Worm (Caenorhabditis elegans): ENCODE results near the gene F57B1.9.
A peak's percentile ranks its signal among the peaks of the same experiment; 100 is the strongest.

The F57B1.9 gene

ce11 chrV:13173718-13174117 lies 24.0 kb downstream of the F57B1.9 start:
- TF ChIP-seq pros-1 (tag; optimal IDR thresholded peaks at IDR 0.05): no peak
- TF ChIP-seq elt-2 (tag; optimal IDR thresholded peaks at IDR 0.05): peak; percentile 23

DNA sequence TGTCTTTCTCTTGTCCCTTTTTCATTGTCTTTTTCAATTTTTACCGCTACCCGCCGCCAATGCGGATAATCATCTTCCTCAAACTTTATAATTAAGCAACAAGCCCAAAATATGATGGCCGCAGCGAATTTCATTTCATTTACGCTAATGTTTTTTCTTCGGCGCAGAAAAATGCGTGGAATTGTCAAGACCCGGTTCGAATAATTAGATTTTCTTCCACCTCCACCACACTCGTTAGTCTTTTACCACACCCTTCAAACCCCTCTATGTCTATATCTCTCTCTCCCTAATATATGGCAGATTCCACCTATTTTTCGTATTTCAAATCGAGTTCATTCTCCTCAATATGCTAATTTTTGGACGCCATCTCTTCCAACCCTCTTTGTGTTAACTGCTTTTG lies 27.2 kb downstream of the F57B1.9 start:
- no peak for TF ChIP-seq tbx-2 (tag; optimal IDR thresholded peaks at IDR 0.05)
- TF ChIP-seq hlh-15 (tag; optimal IDR thresholded peaks at IDR 0.05): no peak
- TF ChIP-seq sox-4 (tag; optimal IDR thresholded peaks at IDR 0.05): no peak
- peak; percentile 0 for TF ChIP-seq ceh-31 (tag; optimal IDR thresholded peaks at IDR 0.05)
- TF ChIP-seq pag-3 (tag; optimal IDR thresholded peaks at IDR 0.05; ENCODE audit: borderline replicate concordance): no peak
- TF ChIP-seq ets-4 (tag; optimal IDR thresholded peaks at IDR 0.05): no peak
- no peak for TF ChIP-seq hlh-8 (tag; optimal IDR thresholded peaks at IDR 0.05)
- TF ChIP-seq ceh-14 (tag; optimal IDR thresholded peaks at IDR 0.05): peak; percentile 32
- TF ChIP-seq ceh-30 (tag; optimal IDR thresholded peaks at IDR 0.05): no peak
- TF ChIP-seq npax-4 (tag; optimal IDR thresholded peaks at IDR 0.05): no peak
- TF ChIP-seq pax-1 (tag; optimal IDR thresholded peaks at IDR 0.05): no peak
- peak; percentile 74 for TF ChIP-seq unc-42 (tag; optimal IDR thresholded peaks at IDR 0.05)

DNA sequence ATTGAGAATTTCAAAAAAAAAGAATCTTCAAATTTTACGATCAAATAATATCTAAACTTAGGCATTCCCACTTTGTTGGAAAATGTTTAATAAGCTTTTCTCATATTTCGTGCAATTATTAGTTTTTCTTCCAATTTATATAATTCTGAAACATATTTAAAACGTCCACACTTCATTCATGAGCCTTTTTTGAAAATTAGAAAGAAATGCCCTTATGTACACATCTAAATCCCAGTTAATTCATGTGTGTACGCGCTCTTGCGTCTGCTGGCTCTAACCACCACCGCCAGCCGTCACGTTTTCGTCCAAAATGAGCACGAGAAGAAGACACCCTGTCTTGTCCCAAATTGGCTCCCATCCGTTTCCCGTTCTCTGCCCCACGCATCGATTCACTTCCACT lies 31.1 kb downstream of the F57B1.9 start:
- TF ChIP-seq K09A11.1 (tag; optimal IDR thresholded peaks at IDR 0.05; ENCODE audit: insufficient read depth) (no peak), eyg-1 (tag; optimal IDR thresholded peaks at IDR 0.05) (no peak), ceh-24 (tag; optimal IDR thresholded peaks at IDR 0.05) (no peak), pha-2 (tag; optimal IDR thresholded peaks at IDR 0.05) (no peak), hlh-30 (tag; optimal IDR thresholded peaks at IDR 0.05; ENCODE audit: insufficient read depth) (peak; percentile 15), ceh-22 (tag; optimal IDR thresholded peaks at IDR 0.05) (no peak), unc-42 (tag; optimal IDR thresholded peaks at IDR 0.05) (peak; percentile 22), elt-4 (tag; optimal IDR thresholded peaks at IDR 0.05) (no peak)

ce11 chrV:13165244-13165643 lies 32.5 kb downstream of the F57B1.9 start:
- TF ChIP-seq unc-42 (tag; optimal IDR thresholded peaks at IDR 0.05): peak; percentile 94
- no peak for TF ChIP-seq ztf-16 (tag; optimal IDR thresholded peaks at IDR 0.05)

DNA sequence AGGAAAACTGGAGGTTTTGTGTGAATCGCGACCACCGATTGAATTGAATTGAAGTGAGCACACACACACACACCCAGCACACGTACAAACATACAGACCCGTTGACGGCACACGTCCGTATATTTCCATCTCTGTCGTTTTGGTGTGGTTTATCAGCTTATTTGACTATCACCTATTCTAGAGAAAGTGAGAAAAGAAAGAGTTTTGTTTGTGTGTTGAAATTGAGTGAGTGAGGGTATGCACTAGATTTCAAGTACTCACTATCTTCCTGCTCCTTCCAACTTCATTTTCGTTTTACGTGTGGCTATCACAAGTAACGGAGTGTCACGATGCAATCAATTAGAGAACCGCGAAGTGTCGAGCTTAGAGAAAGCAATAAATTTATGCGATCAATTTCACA lies 33.9 kb downstream of the F57B1.9 start:
- TF ChIP-seq ceh-45 (GFP tag; IDR thresholded peaks at IDR 0.05) (no peak), elt-2 (tag; optimal IDR thresholded peaks at IDR 0.05) (no peak), pax-1 (tag; optimal IDR thresholded peaks at IDR 0.05) (no peak), ceh-48 (tag; optimal IDR thresholded peaks at IDR 0.05) (no peak), sox-2 (GFP tag; IDR thresholded peaks at IDR 0.05) (no peak), syd-9 (tag; optimal IDR thresholded peaks at IDR 0.05) (no peak)

- no peak for TF ChIP-seq lin-11 (tag; optimal IDR thresholded peaks at IDR 0.05)
- no peak for TF ChIP-seq ceh-18 (tag; optimal IDR thresholded peaks at IDR 0.05)
- no peak for TF ChIP-seq pat-9 (tag; optimal IDR thresholded peaks at IDR 0.05)
- TF ChIP-seq ceh-24 (tag; optimal IDR thresholded peaks at IDR 0.05): no peak
Measured at ce11 chrV:13162885-13163284, 34.8 kb downstream of the F57B1.9 start.

- TF ChIP-seq madf-2 (tag; optimal IDR thresholded peaks at IDR 0.05): no peak
- no peak for TF ChIP-seq elt-2 (tag; optimal IDR thresholded peaks at IDR 0.05)
- TF ChIP-seq C38D4.7 (GFP tag; optimal IDR thresholded peaks at IDR 0.05): no peak
- no peak for TF ChIP-seq ttx-3 (tag; optimal IDR thresholded peaks at IDR 0.05)
- no peak for TF ChIP-seq ref-2 (tag; optimal IDR thresholded peaks at IDR 0.05)
- no peak for TF ChIP-seq ceh-22 (tag; optimal IDR thresholded peaks at IDR 0.05)
- no peak for TF ChIP-seq zip-5 (tag; optimal IDR thresholded peaks at IDR 0.05)
- no peak for TF ChIP-seq fax-1 (tag; optimal IDR thresholded peaks at IDR 0.05)
Measured at ce11 chrV:13161052-13161451, 36.7 kb downstream of the F57B1.9 start.

Measured in whole organism, late embryonic.